Worm (Caenorhabditis elegans) whole organism, dauer: ENCODE data around the gene bgnt-1.4.
"Not testable (repeated sequence)": the region's sequence is repeated elsewhere in the genome, so short reads cannot be mapped to it uniquely, and the experiment has no call there.

Source experiments
- unc-62 ChIP-seq: sonication (generic microtip); optimal IDR thresholded peaks from 2 replicates; lab custom pipeline; 2017; ENCODE audit warnings: missing biosample characterization, missing genetic modification reagents, missing genetic modification characterization

Gene bgnt-1.4

DNA sequence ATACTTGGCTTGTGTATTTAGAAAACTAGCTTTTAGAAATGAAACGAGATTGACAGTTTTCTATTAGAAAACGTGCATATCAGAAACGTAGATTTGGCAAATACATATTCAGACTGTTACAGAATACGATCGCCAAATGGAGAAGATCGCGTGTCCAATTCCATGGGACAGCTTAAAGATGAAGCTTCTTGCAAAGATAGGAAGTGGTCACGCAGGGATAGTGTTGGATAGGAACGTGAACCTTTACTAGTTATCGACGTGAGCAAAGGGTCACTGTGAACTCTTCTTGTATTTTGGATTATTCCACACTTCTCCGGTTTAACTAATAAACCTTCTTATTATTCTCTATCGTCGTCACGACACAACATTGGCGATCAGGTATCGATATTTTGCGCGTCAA is at the start of gene bgnt-1.4:
Gene bgnt-1.4 (plus strand): TSS at position 301 of the 400 bp plus-strand sequence.
- TF ChIP-seq unc-62 = not testable (repeated sequence)

DNA sequence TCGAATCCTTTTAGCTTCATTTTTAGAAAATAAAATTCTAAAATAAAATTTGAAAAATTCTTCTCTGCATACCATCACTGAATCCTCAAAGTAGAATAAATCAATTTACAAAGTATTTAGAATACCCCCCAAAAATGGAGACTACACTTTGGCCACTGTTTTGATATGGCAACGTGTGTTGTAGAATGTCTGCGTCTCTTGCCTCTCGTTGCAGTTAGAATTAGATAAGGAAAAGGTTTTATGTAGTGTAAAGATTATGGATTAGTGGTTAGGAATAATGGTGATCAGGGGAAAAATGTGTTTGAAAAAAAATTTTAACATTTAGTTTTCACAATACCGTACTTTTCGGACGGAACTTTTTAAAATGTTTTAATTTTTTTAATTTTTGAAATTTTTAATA is 40.8 kb upstream of the bgnt-1.4 start, which contains the start of gene prx-6:
Gene prx-6 (minus strand): TSS at position 129 of the 400 bp plus-strand sequence.
- no peak for TF ChIP-seq unc-62

DNA sequence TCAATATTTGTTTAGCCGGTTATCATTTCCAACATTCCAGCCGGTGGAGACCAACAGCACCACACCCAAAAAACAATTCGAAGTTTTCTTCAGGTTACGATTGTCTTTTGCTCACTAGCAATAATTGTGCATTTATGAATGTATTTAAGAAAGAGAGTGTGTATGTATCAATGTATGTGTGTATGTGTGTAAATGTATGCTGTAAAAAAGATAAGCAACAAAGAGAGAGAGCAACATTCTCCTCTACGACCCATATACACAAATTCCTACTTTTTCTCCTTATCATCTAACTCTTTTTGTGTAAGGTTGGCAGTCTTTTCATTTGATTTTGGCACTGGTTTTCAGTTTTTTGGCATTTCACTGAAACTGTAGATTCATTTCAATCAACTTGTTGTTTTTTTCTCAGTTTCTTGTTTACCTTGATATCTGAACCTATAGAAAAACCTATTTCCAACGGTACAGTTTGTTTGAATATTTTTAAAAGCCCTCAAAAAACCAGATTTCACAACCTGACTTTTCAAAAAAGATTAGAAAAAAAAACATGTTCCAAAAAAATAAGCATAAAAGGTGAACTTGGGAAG is 39.8 kb upstream of the bgnt-1.4 start:
- no peak for TF ChIP-seq unc-62

DNA sequence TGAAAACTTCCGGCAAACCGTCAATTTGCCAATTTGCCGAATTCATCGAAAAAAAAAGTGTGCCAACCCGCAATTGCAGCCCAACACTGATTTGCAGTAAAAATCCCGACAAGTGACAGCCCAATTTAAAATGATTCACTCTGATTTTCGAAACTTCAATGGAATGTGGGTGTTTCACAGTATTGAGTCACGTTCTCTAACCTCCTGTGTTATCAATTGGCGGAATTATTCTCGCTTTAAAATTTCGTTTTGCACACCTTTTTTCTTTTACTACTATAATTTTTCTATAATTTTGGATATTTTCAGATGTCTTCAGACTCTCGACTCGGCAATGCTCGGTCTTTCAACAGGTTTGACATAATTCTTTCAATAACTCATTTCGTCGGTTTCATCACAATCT is 38.5 kb upstream of the bgnt-1.4 start, which contains the start of gene F39G3.5:
Gene F39G3.5 (plus strand): TSS at position 301 of the 400 bp plus-strand sequence.
- no peak for TF ChIP-seq unc-62

DNA sequence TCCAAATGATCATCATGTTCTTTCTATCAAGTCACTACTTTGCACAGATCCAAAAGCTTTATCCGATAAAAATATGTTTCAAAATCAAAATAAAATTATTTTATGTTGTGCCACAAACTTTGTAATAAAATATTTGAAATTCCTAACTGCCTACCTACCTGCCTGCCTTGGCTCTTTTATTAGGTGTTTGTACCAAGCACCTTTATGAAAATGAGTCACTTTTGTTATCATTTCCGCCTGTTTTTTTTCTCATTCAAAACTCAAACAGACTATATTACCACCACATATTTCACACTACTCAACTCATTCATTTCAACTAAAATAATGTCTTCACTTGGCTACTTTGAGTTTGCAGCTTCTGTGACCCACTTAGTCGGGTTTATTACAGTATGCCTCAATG is 36.3 kb upstream of the bgnt-1.4 start, which contains the start of gene F39G3.4:
Gene F39G3.4 (plus strand): TSS at position 301 of the 400 bp plus-strand sequence.
- TF ChIP-seq unc-62 = no peak

DNA sequence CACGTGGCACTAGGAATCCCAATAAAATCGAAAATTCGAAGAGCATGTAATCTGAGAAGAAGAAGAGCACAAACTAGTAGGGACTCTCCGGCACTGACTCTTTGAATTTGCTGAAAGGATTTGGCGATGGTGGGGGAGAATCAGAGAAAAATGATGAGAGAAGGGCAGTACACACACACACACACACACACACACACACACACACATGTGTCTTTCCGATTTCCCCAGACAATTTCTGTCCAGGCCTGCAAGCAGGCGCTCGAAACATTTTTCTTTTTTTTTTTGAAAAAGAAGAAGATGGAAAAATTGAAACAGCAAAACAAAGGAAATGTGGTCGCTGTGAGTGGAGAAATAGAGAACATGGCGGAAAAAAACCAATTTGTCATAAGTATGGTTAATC is 30.7 kb upstream of the bgnt-1.4 start, which contains the start of gene tig-2:
Gene tig-2 (minus strand): TSS at position 87 of the 400 bp plus-strand sequence.
- TF ChIP-seq unc-62 = no peak

DNA sequence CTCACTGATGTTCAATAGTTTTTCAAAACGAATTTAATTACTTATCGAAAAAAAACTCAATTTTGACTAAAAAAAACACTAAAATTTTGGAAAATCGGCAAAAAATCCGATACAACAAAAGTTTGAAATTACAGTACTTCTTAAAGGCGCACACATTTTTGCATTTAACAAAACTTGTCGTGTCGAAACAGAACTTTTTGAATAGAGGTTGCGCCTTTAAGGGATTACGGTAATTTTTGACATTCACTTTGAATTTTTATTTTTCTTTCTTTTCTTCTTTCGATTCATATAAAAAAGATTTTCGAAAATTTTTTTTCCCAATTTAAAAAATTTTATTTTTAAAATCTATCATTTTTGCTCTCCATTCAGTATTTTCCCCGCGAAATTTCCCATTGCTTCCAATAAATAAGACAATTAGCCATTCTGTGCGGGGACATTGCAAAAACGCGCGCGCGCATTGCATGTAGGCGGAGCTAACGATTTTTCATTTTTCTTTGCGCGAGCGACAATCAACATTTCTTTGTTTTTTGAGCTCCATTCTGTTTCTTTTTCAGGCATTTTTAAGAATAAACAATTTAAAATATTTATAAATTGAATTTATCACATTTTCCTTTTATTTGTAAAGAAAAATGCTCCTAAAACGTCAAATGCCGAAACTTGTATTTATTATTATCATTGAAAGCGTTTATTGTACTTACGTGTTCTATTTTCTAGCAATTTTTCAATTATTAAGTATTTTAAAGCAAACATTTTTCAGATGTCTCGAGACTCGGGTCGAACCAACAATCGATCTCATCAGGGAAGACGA is 29.4 kb upstream of the bgnt-1.4 start, which contains the start of gene F39G3.3:
Gene F39G3.3 (plus strand): TSS at position 758 of the 808 bp plus-strand sequence.
- no peak for TF ChIP-seq unc-62

DNA sequence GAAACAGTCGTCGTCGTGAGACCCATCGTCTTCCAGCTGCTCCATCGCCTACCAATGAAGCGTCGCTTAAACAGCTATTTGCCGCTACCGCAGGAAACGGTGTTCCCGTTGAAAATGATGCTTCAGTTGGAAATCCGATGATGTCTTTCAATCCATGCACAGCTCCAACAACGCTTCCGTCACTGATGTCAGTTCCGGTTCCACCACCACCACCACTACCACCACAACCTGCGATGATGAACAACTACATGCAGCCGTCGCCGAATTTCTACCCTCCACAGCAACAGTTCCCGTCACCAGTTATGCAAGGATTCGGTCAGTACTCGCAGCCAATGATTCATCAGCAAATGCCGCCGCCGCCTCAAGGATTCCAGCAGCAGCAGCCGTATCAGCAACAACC is 26.8 kb upstream of the bgnt-1.4 start:
- no peak for TF ChIP-seq unc-62

DNA sequence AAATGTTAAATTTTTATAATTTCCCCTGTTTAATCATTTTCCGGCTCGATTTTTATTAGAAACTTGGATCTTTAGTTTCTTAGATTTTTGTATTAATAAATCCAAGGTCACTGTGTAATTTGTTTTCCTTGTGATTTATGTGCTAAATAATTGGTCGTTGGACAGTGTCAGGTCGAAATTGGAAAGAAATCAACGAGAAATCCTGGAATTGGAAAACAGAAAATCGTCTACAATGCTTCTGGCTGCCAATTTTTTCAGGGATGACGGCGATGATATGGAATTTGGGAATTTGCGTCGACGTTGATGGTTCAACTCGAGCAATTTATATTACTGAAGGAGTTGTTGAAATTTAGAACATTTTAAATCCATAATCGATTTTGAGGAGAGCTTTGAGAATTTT is 26.2 kb upstream of the bgnt-1.4 start:
- TF ChIP-seq unc-62 = no peak

DNA sequence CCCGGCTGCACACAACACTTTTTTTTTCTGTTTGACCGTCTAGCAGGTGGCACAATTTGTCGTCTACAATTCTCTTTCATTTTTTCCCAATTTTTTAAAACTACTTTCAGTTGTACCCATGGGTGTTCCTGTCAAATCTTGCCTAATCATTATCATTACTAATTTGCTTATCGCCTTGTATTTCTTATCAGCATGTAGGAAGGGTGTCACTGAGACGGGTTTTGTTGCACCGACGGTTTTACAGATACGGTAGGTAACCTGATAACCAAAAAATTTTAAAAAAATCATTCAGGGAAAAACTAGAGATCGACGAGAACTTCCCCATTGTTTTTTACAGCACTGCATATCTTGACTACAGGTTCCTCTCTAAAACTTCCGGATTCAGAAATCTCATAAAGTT is 23.0 kb upstream of the bgnt-1.4 start, which contains the start of gene F39G3.2:
Gene F39G3.2 (plus strand): TSS at position 105 of the 400 bp plus-strand sequence.
- no peak for TF ChIP-seq unc-62

DNA sequence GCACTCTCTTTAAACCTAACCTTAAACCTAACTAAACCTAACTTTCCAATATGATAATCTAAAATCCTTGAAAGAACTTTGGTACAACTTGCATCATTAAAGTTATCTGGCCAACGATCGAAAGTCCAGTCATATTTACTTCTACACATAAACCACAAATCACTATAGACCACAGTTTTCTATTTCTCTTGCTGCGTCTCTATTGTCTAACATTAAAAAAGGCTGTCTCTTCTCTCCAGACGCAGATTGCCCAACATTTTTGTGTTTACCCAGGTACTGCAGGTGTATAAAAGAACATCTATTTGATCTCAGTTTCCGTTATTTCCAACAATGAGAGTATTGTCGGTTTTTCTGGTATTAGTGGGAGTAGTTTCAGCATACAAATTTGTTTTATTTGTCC is 18.6 kb upstream of the bgnt-1.4 start, which contains the start of gene ugt-61:
Gene ugt-61 (plus strand): TSS at position 233 of the 400 bp plus-strand sequence.
- TF ChIP-seq unc-62 = no peak

DNA sequence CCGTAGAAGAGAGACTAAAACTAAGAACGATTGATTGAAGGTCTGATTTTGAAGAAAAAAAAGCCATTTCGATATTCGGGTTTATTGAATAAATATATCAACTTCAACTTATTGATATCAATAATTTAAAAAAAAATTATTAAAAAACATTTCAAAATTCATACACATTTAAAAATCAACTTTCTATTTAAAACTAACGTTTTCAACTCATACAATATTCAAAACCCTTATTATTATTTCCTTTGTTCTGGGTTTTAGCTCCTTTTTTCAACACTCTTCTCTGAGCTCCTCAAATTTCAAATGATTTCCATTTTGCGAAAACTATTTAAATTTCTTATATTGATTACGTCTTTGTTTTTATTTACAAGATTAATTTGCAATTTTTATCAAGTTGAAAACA is 15.5 kb upstream of the bgnt-1.4 start, which contains the start of gene C18G1.7:
Gene C18G1.7 (plus strand): TSS at position 301 of the 400 bp plus-strand sequence.
- no peak for TF ChIP-seq unc-62

DNA sequence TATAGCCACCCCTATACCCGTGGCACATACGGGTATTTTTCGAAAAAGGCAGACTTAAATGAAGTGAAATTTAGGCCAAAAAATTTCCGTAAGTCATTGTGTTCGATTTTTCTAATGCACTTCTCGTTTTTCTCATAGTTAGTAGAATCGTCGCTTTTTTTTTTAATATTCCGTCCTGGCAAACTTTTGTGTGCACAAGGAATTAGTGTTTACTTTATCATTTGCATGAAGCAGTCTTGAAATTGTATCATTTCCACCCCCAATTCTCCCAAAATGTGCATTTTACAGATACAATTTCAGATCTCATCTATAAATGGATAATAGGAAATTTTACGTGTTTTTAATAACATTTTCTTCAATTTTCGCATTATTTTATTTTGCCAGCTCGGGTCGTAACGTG is 10.5 kb upstream of the bgnt-1.4 start, which contains the start of gene C18G1.6:
Gene C18G1.6 (plus strand): TSS at position 301 of the 400 bp plus-strand sequence.
- TF ChIP-seq unc-62 = no peak

DNA sequence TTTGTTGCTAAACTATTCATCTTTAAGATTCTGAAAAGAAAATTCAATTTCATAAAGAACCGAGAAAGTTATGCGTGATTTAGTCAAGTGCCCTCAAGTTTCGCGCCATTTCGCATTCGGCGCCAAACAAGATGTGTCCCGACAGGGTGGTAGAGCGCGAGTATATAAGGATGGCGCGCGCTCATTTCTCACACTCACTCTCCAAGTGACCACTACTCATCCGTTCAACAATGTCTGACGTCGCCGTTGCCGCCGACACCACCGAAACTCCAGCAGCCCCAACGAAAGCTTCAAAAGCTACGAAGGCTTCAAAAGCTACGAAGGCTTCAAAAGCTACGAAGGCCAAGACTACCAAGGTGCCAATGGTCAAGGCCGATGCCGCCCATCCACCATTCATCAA is 6.7 kb upstream of the bgnt-1.4 start, which contains the start of gene hil-4:
Gene hil-4 (plus strand): TSS at position 191 of the 400 bp plus-strand sequence.
- TF ChIP-seq unc-62 = no peak

DNA sequence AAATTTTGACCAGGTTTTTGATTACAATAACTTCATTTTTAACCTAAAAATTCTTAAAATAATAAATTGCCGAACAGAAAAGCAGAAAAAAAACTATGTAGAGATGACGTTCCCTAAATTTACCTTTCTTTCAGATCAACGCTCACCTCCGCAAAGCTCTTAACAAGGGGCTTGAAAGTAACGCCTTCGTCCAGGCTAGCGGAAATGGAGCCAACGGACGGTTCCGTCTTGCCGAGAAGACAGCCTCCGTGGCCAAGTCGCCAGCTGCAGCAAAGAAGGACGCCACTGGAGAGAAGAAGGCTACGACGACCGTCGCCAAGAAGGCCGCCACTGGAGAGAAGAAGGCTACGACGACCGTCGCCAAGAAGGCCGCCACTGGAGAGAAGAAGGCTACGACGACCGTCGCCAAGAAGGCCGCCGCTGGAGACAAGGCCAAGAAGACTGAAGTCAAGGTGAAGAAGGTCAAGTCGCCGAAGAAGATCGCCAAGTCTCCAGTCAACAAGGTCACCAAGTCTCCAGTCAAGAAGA is 6.0 kb upstream of the bgnt-1.4 start:
- TF ChIP-seq unc-62 = no peak

DNA sequence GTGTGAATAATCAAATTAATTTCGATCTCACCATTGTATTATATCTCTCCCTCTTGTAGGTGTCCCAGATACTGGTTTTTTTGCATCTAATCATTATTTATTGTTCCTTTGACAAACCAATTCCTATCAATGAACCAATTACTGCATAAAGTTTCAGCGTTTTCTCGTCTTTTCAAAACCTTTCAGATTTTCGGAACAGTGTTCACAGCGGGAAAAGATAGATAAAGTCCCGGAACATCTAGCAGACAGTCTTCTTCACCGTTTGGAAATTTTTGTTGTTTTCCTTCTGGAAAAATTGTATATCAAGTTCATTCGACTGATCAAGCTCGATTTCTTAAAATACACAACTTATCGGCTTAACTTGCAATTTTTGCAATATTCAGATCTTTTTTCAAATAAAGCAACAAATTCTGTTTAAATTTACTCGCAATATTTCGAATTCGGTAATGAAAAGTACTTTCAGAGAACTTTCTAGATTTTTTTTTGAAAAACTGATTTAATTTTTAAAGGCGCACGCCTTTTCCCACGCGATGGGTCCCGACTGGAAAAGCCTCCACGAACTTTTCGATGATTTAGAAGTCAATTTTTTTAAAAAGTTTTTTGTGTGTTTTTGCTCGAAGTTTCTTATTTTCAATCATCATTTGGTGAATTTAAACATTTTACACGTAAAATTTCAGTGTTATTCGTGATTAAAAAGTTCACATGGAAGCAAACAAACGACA is 5.3 kb upstream of the bgnt-1.4 start, which contains the start of gene pgl-3:
Gene pgl-3 (plus strand): TSS at position 672 of the 722 bp plus-strand sequence.
- TF ChIP-seq unc-62 = no peak
